Worm (Caenorhabditis elegans) whole organism, early embryonic: ENCODE measurements around the gene txdc-9.

Experiments used
- F13C5.2 ChIP-seq: sonication (generic microtip); optimal IDR thresholded peaks from 2 replicates; lab custom pipeline; 2017; ENCODE audit warnings: mild to moderate bottlenecking, missing genetic modification characterization, inconsistent platforms, missing compliant biosample characterization
- ceh-13 ChIP-seq: fragments of 200-800 bp; sonication (Bioruptor generic); optimal IDR thresholded peaks from 2 replicates; lab custom pipeline; 2018; ENCODE audit warnings: mild to moderate bottlenecking, missing genetic modification characterization, missing compliant biosample characterization
- flt-1 ChIP-seq: fragments of 200-800 bp; sonication (Bioruptor generic); IDR thresholded peaks from 2 replicates; pipeline ENCODE4 v1.3.6; 2022; ENCODE audit warnings: missing genetic modification characterization, missing compliant biosample characterization
- hnd-1 ChIP-seq: sonication (generic microtip); optimal IDR thresholded peaks from 2 replicates; lab custom pipeline; 2016; ENCODE audit warnings: missing genetic modification characterization, missing compliant biosample characterization
- sea-1 ChIP-seq: fragments of 200-800 bp; sonication (Bioruptor generic); conservative IDR thresholded peaks from 2 replicates; pipeline ENCODE4 v1.3.6; 2022; ENCODE audit warnings: missing genetic modification characterization, missing compliant biosample characterization

DNA sequence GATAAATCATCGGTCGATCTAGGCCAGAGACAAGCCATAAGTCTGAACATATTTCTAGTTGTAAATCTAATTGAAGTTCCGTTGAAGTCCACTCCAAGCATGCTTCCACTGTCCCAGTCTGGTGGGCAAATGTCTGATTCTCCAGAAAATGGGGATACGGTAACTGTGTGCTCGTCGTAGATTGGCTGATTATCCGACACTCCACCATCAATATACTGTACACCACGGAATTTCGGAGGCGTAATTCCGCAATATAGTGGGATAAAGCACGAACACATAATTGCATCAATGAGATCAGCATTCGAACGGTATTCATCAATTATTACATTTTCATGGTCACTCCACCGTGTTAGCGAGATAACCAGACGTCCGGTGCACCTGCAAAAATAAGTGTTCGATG is 13.7 kb upstream of the txdc-9 start:
- TF ChIP-seq flt-1 (GFP tag; lab: Robert Waterston, UW) (no peak), sea-1 (GFP tag; lab: Robert Waterston, UW) (no peak), ceh-13 (GFP tag; lab: Kevin White, UChicago) (no peak), hnd-1 (tag; lab: Kevin White, UChicago) (no peak), F13C5.2 (tag; lab: Kevin White, UChicago) (no peak)
